Worm (Caenorhabditis elegans): ENCODE data around the gene R09B5.11.

DNA sequence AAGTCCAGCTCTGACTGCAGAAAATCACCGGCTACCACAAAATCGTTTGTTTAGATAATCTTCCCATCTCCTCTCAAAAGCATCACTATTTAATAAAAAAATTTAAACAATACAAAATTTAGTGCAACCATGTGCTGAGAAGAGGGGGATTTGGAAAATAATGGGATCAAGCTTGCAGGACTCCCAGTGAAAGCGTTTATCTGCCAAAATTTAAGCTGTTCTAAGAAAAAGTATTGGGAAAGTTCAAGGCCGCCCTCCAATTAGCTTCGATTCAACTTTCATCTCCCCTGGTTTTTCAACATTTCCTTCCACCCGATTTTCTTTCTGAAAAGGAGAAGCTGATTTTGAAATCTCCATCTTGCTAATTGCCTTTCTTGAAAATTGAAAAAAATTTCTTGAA lies 30.9 kb upstream of the R09B5.11 start:
- TF ChIP-seq ttx-3 (tag; optimal IDR thresholded peaks at IDR 0.05) (no peak), sox-2 (GFP tag; IDR thresholded peaks at IDR 0.05) (no peak), mec-3 (tag; optimal IDR thresholded peaks at IDR 0.05; ENCODE audit: borderline replicate concordance) (no peak), elt-2 (tag; optimal IDR thresholded peaks at IDR 0.05) (no peak), unc-42 (tag; optimal IDR thresholded peaks at IDR 0.05) (no peak), pqm-1 (tag; optimal IDR thresholded peaks at IDR 0.05) (no peak)
